Fruit fly (Drosophila melanogaster): ENCODE data around the gene Phlpp.

The Phlpp gene

DNA sequence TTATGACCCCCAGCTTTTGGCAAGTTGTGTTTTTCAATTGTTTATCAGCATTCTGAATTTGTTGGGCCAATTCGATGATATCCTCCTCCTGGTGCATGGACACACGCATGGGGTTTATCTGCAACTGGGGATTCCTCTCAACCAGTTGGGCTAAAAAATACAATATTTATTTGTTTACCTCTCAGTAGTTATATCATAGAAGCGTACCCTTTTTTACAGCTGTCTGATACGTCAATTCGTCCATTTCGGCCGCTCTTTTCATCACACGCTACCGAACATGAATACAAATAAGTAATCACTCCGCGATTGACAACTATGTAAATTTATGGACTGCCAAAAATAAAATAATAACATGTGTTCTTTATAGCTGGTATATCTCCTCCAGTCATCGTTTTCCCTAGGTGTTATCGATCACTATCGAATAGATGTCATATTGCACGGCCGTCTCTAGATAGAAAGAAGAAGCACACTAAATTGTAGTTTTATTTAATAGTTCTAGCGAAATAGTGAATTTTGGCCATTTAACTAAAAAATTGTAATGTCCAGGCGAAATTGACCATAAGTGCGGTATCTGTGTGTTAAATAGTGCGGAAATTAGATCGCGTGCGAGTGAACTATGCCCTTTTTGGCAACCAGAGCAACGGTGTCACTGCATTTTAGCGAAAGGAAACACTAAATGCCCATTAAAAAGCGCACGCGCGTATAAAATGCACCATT lies 24.6 kb upstream of the Phlpp start, which contains the start of the genes mib2 and CG31800 (continued):
- TF ChIP-seq Hr78 (GFP tag; optimal IDR thresholded peaks at IDR 0.05) (no peak), CG17802 (tag; optimal IDR thresholded peaks at IDR 0.05) (no peak), cad (GFP tag; optimal IDR thresholded peaks at IDR 0.05) (no peak), Nf-YA (GFP tag; IDR thresholded peaks at IDR 0.05) (no peak), Atf3 (GFP tag; optimal IDR thresholded peaks at IDR 0.05) (no peak), BEAF-32 (GFP tag; optimal IDR thresholded peaks at IDR 0.05) (peak; percentile 84), CG9876 (GFP tag; optimal IDR thresholded peaks at IDR 0.05) (no peak), Xrp1 (GFP tag; IDR thresholded peaks at IDR 0.05) (no peak), Ets97D (GFP tag; optimal IDR thresholded peaks at IDR 0.05) (peak; percentile 8), run (tag; optimal IDR thresholded peaks at IDR 0.05) (no peak), mld (GFP tag; IDR thresholded peaks at IDR 0.05; ENCODE audit: partially characterized antibody) (peak; percentile 84), grau (tag; optimal IDR thresholded peaks at IDR 0.05) (peak; percentile 20), ci (GFP tag; IDR thresholded peaks at IDR 0.05) (no peak), PHDP (tag; optimal IDR thresholded peaks at IDR 0.05) (no peak), ham (GFP tag; IDR thresholded peaks at IDR 0.05) (no peak), CG9817 (tag; optimal IDR thresholded peaks at IDR 0.05) (no peak), Dek (tag; optimal IDR thresholded peaks at IDR 0.05) (no peak), CG7786 (GFP tag; optimal IDR thresholded peaks at IDR 0.05) (no peak), CG4328 (GFP tag; optimal IDR thresholded peaks at IDR 0.05) (no peak), CG14667 (GFP tag; IDR thresholded peaks at IDR 0.05) (no peak), CG7963 (GFP tag; IDR thresholded peaks at IDR 0.05; ENCODE audit: partially characterized antibody) (peak; percentile 86), H2.0 (GFP tag; IDR thresholded peaks at IDR 0.05) (no peak), CTCF (GFP tag; optimal IDR thresholded peaks at IDR 0.05) (no peak), her (GFP tag; optimal IDR thresholded peaks at IDR 0.05) (no peak), CG15479 (GFP tag; optimal IDR thresholded peaks at IDR 0.05) (no peak), fu2 (GFP tag; optimal IDR thresholded peaks at IDR 0.05) (no peak), ac (GFP tag; optimal IDR thresholded peaks at IDR 0.05) (no peak), Vsx1 (GFP tag; optimal IDR thresholded peaks at IDR 0.05) (no peak), Side (GFP tag; optimal IDR thresholded peaks at IDR 0.05) (no peak), CG3726 (GFP tag; IDR thresholded peaks at IDR 0.05) (no peak), sc (optimal IDR thresholded peaks at IDR 0.05) (no peak), sc (GFP tag; optimal IDR thresholded peaks at IDR 0.05) (no peak), sob (GFP tag; IDR thresholded peaks at IDR 0.05) (peak; percentile 35; the same call in 1 of the 2 replicates), CG33557 (GFP tag; optimal IDR thresholded peaks at IDR 0.05) (no peak), Elba2 (GFP tag; optimal IDR thresholded peaks at IDR 0.05) (no peak), D (optimal IDR thresholded peaks at IDR 0.05) (no peak), D (GFP tag; optimal IDR thresholded peaks at IDR 0.05) (no peak), cas (GFP tag; IDR thresholded peaks at IDR 0.05) (no peak), CG3407 (GFP tag; optimal IDR thresholded peaks at IDR 0.05) (no peak), zen (tag; optimal IDR thresholded peaks at IDR 0.05) (no peak), CG10654 (GFP tag; optimal IDR thresholded peaks at IDR 0.05) (no peak), CG8089 (GFP tag; optimal IDR thresholded peaks at IDR 0.05) (no peak), HHEX (GFP tag; optimal IDR thresholded peaks at IDR 0.05) (no peak), cato (GFP tag; optimal IDR thresholded peaks at IDR 0.05; ENCODE audit: borderline replicate concordance) (no peak), jing (GFP tag; optimal IDR thresholded peaks at IDR 0.05) (no peak), HLHmδ (GFP tag; optimal IDR thresholded peaks at IDR 0.05) (no peak), CG1647 (GFP tag; optimal IDR thresholded peaks at IDR 0.05) (no peak), pnt (GFP tag; optimal IDR thresholded peaks at IDR 0.05) (no peak), CG4707 (GFP tag; optimal IDR thresholded peaks at IDR 0.05) (no peak), jigr1 (GFP tag; IDR thresholded peaks at IDR 0.05) (no peak; the same call in 2 of the 3 replicates), gce (GFP tag; IDR thresholded peaks at IDR 0.05) (no peak), Bteb2 (GFP tag; optimal IDR thresholded peaks at IDR 0.05) (no peak)

Measured in whole organism, embryonic.